Fruit fly (Drosophila melanogaster): Measurements from ENCODE around the gene Adi1.

Gene Adi1

dm6 chr3L:10698182-10698581, 35.0 kb downstream of the Adi1 start (continued):
- peak; percentile 74 for TF ChIP-seq ewg (GFP tag; optimal IDR thresholded peaks at IDR 0.05)
- peak; percentile 59 for TF ChIP-seq slbo (GFP tag; IDR thresholded peaks at IDR 0.05)
- no peak for TF ChIP-seq Lim3 (GFP tag; IDR thresholded peaks at IDR 0.05)
- no peak for TF ChIP-seq ato (GFP tag; IDR thresholded peaks at IDR 0.05; ENCODE audit: partially characterized antibody)
- TF ChIP-seq CG6689 (GFP tag; IDR thresholded peaks at IDR 0.05), result no peak
- no peak for TF ChIP-seq Doc2 (GFP tag; IDR thresholded peaks at IDR 0.05)
- TF ChIP-seq Bteb2 (GFP tag; optimal IDR thresholded peaks at IDR 0.05), result no peak
- TF ChIP-seq CG10147 (GFP tag; optimal IDR thresholded peaks at IDR 0.05), result peak; percentile 9
- no peak for TF ChIP-seq CG12744 (GFP tag; optimal IDR thresholded peaks at IDR 0.05)
- peak; percentile 39 for TF ChIP-seq CG18262 (tag; optimal IDR thresholded peaks at IDR 0.05)
- peak; percentile 10 for TF ChIP-seq lab (GFP tag; optimal IDR thresholded peaks at IDR 0.05)
- TF ChIP-seq CoRest (tag; optimal IDR thresholded peaks at IDR 0.05), result peak; percentile 61
- peak; percentile 99 for TF ChIP-seq Dp (GFP tag; optimal IDR thresholded peaks at IDR 0.05)
- TF ChIP-seq CG15601 (tag; optimal IDR thresholded peaks at IDR 0.05), result peak; percentile 22
- TF ChIP-seq Nf-YC (tag; optimal IDR thresholded peaks at IDR 0.05), result peak; percentile 41
- TF ChIP-seq CG17186 (GFP tag; optimal IDR thresholded peaks at IDR 0.05), result peak; percentile 8
- TF ChIP-seq CG9876 (GFP tag; optimal IDR thresholded peaks at IDR 0.05), result no peak
- TF ChIP-seq CG3995 (GFP tag; optimal IDR thresholded peaks at IDR 0.05), result peak; percentile 26
- TF ChIP-seq CG4424 (GFP tag; optimal IDR thresholded peaks at IDR 0.05), result no peak
- no peak for TF ChIP-seq CG7372 (GFP tag; IDR thresholded peaks at IDR 0.05)
- TF ChIP-seq Adf1 (GFP tag; IDR thresholded peaks at IDR 0.05), result no peak
- TF ChIP-seq HmgZ (tag; optimal IDR thresholded peaks at IDR 0.05), result peak; percentile 52
- TF ChIP-seq CHES-1-like (GFP tag; optimal IDR thresholded peaks at IDR 0.05), result no peak
- TF ChIP-seq CG11504 (tag; optimal IDR thresholded peaks at IDR 0.05), result peak; percentile 49
- TF ChIP-seq CG1603 (tag; optimal IDR thresholded peaks at IDR 0.05), result peak; percentile 33
- peak; percentile 74 for TF ChIP-seq CG15514 (GFP tag; optimal IDR thresholded peaks at IDR 0.05)
- no peak for TF ChIP-seq CG5953 (GFP tag; IDR thresholded peaks at IDR 0.05)
- TF ChIP-seq her (GFP tag; optimal IDR thresholded peaks at IDR 0.05), result peak; percentile 98
- no peak for TF ChIP-seq sc (optimal IDR thresholded peaks at IDR 0.05)
- no peak for TF ChIP-seq sc (GFP tag; optimal IDR thresholded peaks at IDR 0.05)
- TF ChIP-seq stwl (tag; optimal IDR thresholded peaks at IDR 0.05), result peak; percentile 65
- TF ChIP-seq kah (GFP tag; optimal IDR thresholded peaks at IDR 0.05), result no peak
- peak; percentile 42 for TF ChIP-seq gfzf (GFP tag; optimal IDR thresholded peaks at IDR 0.05)
- peak; percentile 51 for TF ChIP-seq CG12391 (tag; optimal IDR thresholded peaks at IDR 0.05)
- peak; percentile 10 for TF ChIP-seq Dek (tag; optimal IDR thresholded peaks at IDR 0.05)
- no peak for TF ChIP-seq CG8944 (GFP tag; optimal IDR thresholded peaks at IDR 0.05)
- TF ChIP-seq Drgx (GFP tag; IDR thresholded peaks at IDR 0.05), result no peak
- no peak for TF ChIP-seq HmgD (GFP tag; optimal IDR thresholded peaks at IDR 0.05)

dm6 chr3L:10702216-10702615, 39.0 kb downstream of the Adi1 start:
- TF ChIP-seq chm (GFP tag; IDR thresholded peaks at IDR 0.05) (no peak), CG31441 (GFP tag; IDR thresholded peaks at IDR 0.05) (no peak), Sry-β (GFP tag; optimal IDR thresholded peaks at IDR 0.05) (no peak), abd-A (tag; optimal IDR thresholded peaks at IDR 0.05) (peak; percentile 62), Ada2b (GFP tag; IDR thresholded peaks at IDR 0.05) (no peak), HHEX (GFP tag; optimal IDR thresholded peaks at IDR 0.05) (no peak), pita (GFP tag; optimal IDR thresholded peaks at IDR 0.05) (no peak), run (tag; optimal IDR thresholded peaks at IDR 0.05) (no peak), dysf (GFP tag; IDR thresholded peaks at IDR 0.05) (peak; percentile 23; the same call in 1 of the 3 replicates), CG13624 (GFP tag; optimal IDR thresholded peaks at IDR 0.05) (no peak), CG11456 (GFP tag; IDR thresholded peaks at IDR 0.05) (no peak), dan (GFP tag; IDR thresholded peaks at IDR 0.05) (no peak), chn (GFP tag; optimal IDR thresholded peaks at IDR 0.05) (peak; percentile 18), Vsx1 (GFP tag; optimal IDR thresholded peaks at IDR 0.05) (no peak), CG12744 (GFP tag; optimal IDR thresholded peaks at IDR 0.05) (no peak), so (GFP tag; IDR thresholded peaks at IDR 0.05) (no peak), nerfin-2 (GFP tag; IDR thresholded peaks at IDR 0.05; ENCODE audit: partially characterized antibody) (no peak)
